Fruit fly (Drosophila melanogaster) whole organism, prepupa: ENCODE measurements around the gene CG13694.

Experiments
- CG1621 ChIP-seq: fragments of 200-800 bp; sonication (Bioruptor generic); optimal IDR thresholded peaks from 3 replicates; lab custom pipeline; 2018; ENCODE audit warnings: missing biosample characterization, mild to moderate bottlenecking, missing genetic modification characterization
- CG31627 ChIP-seq: fragments of 200-800 bp; sonication (Bioruptor generic); optimal IDR thresholded peaks from 3 replicates; lab custom pipeline; 2016; ENCODE audit warnings: missing biosample characterization, missing genetic modification characterization
- CG34406 ChIP-seq: fragments of 200-800 bp; sonication (Bioruptor generic); optimal IDR thresholded peaks from 3 replicates; lab custom pipeline; 2016; ENCODE audit warnings: missing biosample characterization, missing genetic modification characterization
- CG6163 ChIP-seq: fragments of 200-800 bp; sonication (Bioruptor generic); IDR thresholded peaks from 3 replicates; pipeline ENCODE4 v1.3.6; 2022; ENCODE audit warnings: missing biosample characterization, missing genetic modification characterization
- acj6 ChIP-seq: fragments of 200-800 bp; sonication (Bioruptor generic); optimal IDR thresholded peaks from 3 replicates; lab custom pipeline; 2016; ENCODE audit warnings: missing biosample characterization, missing genetic modification characterization
- eg ChIP-seq: fragments of 200-800 bp; sonication (Bioruptor generic); IDR thresholded peaks from 3 replicates; pipeline ENCODE4 v1.3.6; 2022; ENCODE audit warnings: missing biosample characterization, missing genetic modification characterization

DNA sequence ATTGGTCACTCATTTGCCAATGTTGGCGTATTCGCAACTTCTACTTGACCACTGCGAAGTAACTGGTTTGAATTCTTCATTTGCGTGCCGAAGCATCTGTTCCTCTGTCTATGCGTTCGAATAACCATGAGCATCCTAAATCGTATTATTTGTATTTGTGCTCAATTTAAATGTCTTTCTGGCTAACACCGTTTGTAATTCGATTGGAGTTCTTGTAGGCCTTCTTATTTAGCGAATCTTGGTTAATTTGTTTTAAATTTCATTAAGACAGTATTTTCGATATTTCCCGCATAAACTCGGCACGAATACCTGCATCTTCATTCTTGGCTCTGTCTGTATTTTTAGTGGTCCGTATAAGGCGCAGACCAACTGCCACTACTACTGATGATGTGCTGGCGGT is 24.5 kb downstream of the CG13694 start:
- TF ChIP-seq CG34406 (GFP tag; lab: Kevin White, UChicago): peak; percentile 74
- TF ChIP-seq eg (GFP tag; lab: Robert Waterston, UW): no peak
- TF ChIP-seq acj6: peak; percentile 76
- TF ChIP-seq CG6163 (GFP tag; lab: Robert Waterston, UW): peak; percentile 87; the same call in 2 of the 3 replicates
- peak; percentile 72 for TF ChIP-seq CG31627 (GFP tag; lab: Kevin White, UChicago)
- peak; percentile 84 for TF ChIP-seq CG1621 (tag; lab: Kevin White, UChicago)
